Worm (Caenorhabditis elegans) whole organism, L3 larva: ENCODE results near the gene fbxc-20.

Experiments
- R02D3.7 ChIP-seq: fragments of 150-350 bp; optimal IDR thresholded peaks from 2 replicates; lab custom pipeline; 2014; ENCODE audit warnings: missing biosample characterization, missing genetic modification characterization
- elt-3 ChIP-seq, 3 experiments: fragments of 150-350 bp in 1 of 3; sonication (generic microtip) in 2 of 3; optimal IDR thresholded peaks; 2 replicates in 2 of 3; 4 replicates in 1 of 3; lab custom pipeline; 2014 to 2017; ENCODE audit warnings: missing biosample characterization in 3 of 3, missing genetic modification characterization in 3 of 3
- fkh-2 ChIP-seq: fragments of 150-350 bp; optimal IDR thresholded peaks from 2 replicates; lab custom pipeline; 2014; ENCODE audit warnings: missing biosample characterization, missing genetic modification reagents, missing genetic modification characterization
- hmg-11 ChIP-seq: sonication (generic microtip); optimal IDR thresholded peaks from 2 replicates; lab custom pipeline; 2016; ENCODE audit warnings: missing genetic modification characterization, missing compliant biosample characterization
- lin-39 ChIP-seq: fragments of 150-350 bp; optimal IDR thresholded peaks from 2 replicates; lab custom pipeline; 2018; ENCODE audit warnings: missing biosample characterization, missing genetic modification reagents, missing genetic modification characterization
- nhr-11 ChIP-seq: fragments of 150-350 bp; optimal IDR thresholded peaks from 2 replicates; lab custom pipeline; 2014; ENCODE audit warnings: missing biosample characterization, missing genetic modification characterization
- snpc-4 ChIP-seq: fragments of 150-350 bp; optimal IDR thresholded peaks from 2 replicates; lab custom pipeline; 2014; ENCODE audit warnings: missing biosample characterization, missing genetic modification characterization
- tbx-2 ChIP-seq: sonication (generic microtip); optimal IDR thresholded peaks from 2 replicates; lab custom pipeline; 2016; ENCODE audit warnings: mild to moderate bottlenecking, missing genetic modification characterization, missing compliant biosample characterization
- unc-62 ChIP-seq: fragments of 150-350 bp; sonication (generic microtip); optimal IDR thresholded peaks from 4 replicates; lab custom pipeline; 2014; ENCODE audit warnings: missing biosample characterization, missing genetic modification reagents, missing genetic modification characterization
- zag-1 ChIP-seq: fragments of 150-350 bp; optimal IDR thresholded peaks from 2 replicates; lab custom pipeline; 2014; ENCODE audit warnings: missing biosample characterization, missing genetic modification characterization

ce11 chrII:2421185-2421584, 2.2 kb downstream of the fbxc-20 start:
- TF ChIP-seq R02D3.7 (tag; lab: Kevin White, UChicago) (no peak), nhr-11 (no peak), fkh-2 (no peak), zag-1 (tag; lab: Kevin White, UChicago) (no peak), elt-3 (tag; optimal IDR thresholded peaks at IDR 0.05; lab: Kevin White, UChicago) (no peak), hmg-11 (tag; lab: Kevin White, UChicago) (no peak), snpc-4 (tag; lab: Kevin White, UChicago) (no peak), tbx-2 (tag; lab: Kevin White, UChicago) (no peak), unc-62 (no peak), lin-39 (tag; lab: Kevin White, UChicago) (no peak)
